Worm (Caenorhabditis elegans) whole organism, L3 larva: ENCODE results near the gene lgc-53.

Source experiments
- R02D3.7 ChIP-seq: fragments of 150-350 bp; optimal IDR thresholded peaks from 2 replicates; lab custom pipeline; 2014; ENCODE audit warnings: missing biosample characterization, missing genetic modification characterization
- ZK546.5 ChIP-seq: sonication (generic microtip); optimal IDR thresholded peaks from 2 replicates; lab custom pipeline; 2017; ENCODE audit warnings: missing biosample characterization, missing genetic modification characterization
- aly-2 ChIP-seq: fragments of 150-350 bp; optimal IDR thresholded peaks from 2 replicates; lab custom pipeline; 2014; ENCODE audit warnings: missing biosample characterization, missing genetic modification characterization
- ama-1 ChIP-seq: fragments of 150-350 bp; optimal IDR thresholded peaks from 2 replicates; lab custom pipeline; 2018
- ceh-16 ChIP-seq: sonication (generic microtip); optimal IDR thresholded peaks from 2 replicates; lab custom pipeline; 2017; ENCODE audit warnings: missing biosample characterization, missing genetic modification characterization
- ceh-82 ChIP-seq: fragments of 150-350 bp; optimal IDR thresholded peaks from 2 replicates; lab custom pipeline; 2014; ENCODE audit warnings: missing biosample characterization, missing genetic modification characterization
- ceh-9 ChIP-seq: sonication (generic microtip); optimal IDR thresholded peaks from 2 replicates; lab custom pipeline; 2018; ENCODE audit warnings: missing biosample characterization, missing genetic modification characterization
- daf-12 ChIP-seq: fragments of 150-350 bp; optimal IDR thresholded peaks from 2 replicates; lab custom pipeline; 2014; ENCODE audit warnings: missing biosample characterization, missing genetic modification reagents, missing genetic modification characterization
- egl-27 ChIP-seq: sonication (generic microtip); optimal IDR thresholded peaks from 4 replicates; lab custom pipeline; 2017; ENCODE audit warnings: missing biosample characterization, missing genetic modification reagents, missing genetic modification characterization
- egl-5 ChIP-seq: fragments of 150-350 bp; optimal IDR thresholded peaks from 2 replicates; lab custom pipeline; 2017; ENCODE audit warnings: missing biosample characterization, missing genetic modification reagents, missing genetic modification characterization, inconsistent platforms
- elt-1 ChIP-seq: fragments of 150-350 bp; optimal IDR thresholded peaks from 2 replicates; lab custom pipeline; 2014; ENCODE audit warnings: missing biosample characterization, missing genetic modification characterization
- elt-2 ChIP-seq: sonication (generic microtip); optimal IDR thresholded peaks from 2 replicates; lab custom pipeline; 2016; ENCODE audit warnings: missing genetic modification reagents, mild to moderate bottlenecking, missing genetic modification characterization, missing compliant biosample characterization
- eor-1 ChIP-seq, 2 experiments: fragments of 150-350 bp; optimal IDR thresholded peaks; 2 replicates each; lab custom pipeline; 2014 to 2018; ENCODE audit warnings: missing biosample characterization in 2 of 2, missing genetic modification characterization in 2 of 2
- fos-1 ChIP-seq: fragments of 150-350 bp; optimal IDR thresholded peaks from 2 replicates; lab custom pipeline; 2014; ENCODE audit warnings: missing biosample characterization, missing genetic modification characterization
- hmg-11 ChIP-seq: sonication (generic microtip); optimal IDR thresholded peaks from 2 replicates; lab custom pipeline; 2016; ENCODE audit warnings: missing genetic modification characterization, missing compliant biosample characterization
- jun-1 ChIP-seq: fragments of 150-350 bp; optimal IDR thresholded peaks from 2 replicates; lab custom pipeline; 2014; ENCODE audit warnings: missing biosample characterization, missing genetic modification reagents, missing genetic modification characterization
- lin-15B ChIP-seq: fragments of 150-350 bp; optimal IDR thresholded peaks from 2 replicates; lab custom pipeline; 2014; ENCODE audit warnings: missing biosample characterization, missing genetic modification characterization
- lin-39 ChIP-seq: fragments of 150-350 bp; optimal IDR thresholded peaks from 2 replicates; lab custom pipeline; 2018; ENCODE audit warnings: missing biosample characterization, missing genetic modification reagents, missing genetic modification characterization
- lsy-12 ChIP-seq: sonication (generic microtip); optimal IDR thresholded peaks from 2 replicates; lab custom pipeline; 2016; ENCODE audit warnings: mild to moderate bottlenecking, missing genetic modification characterization, missing compliant biosample characterization
- nfya-1 ChIP-seq: sonication (generic microtip); optimal IDR thresholded peaks from 2 replicates; lab custom pipeline; 2017; ENCODE audit warnings: missing genetic modification characterization, mild to moderate bottlenecking, missing compliant biosample characterization, antibody characterized with exemption, moderate library complexity; ENCODE audit not compliant: insufficient read depth
- nhr-11 ChIP-seq: fragments of 150-350 bp; optimal IDR thresholded peaks from 2 replicates; lab custom pipeline; 2014; ENCODE audit warnings: missing biosample characterization, missing genetic modification characterization
- nhr-23 ChIP-seq: fragments of 150-350 bp; optimal IDR thresholded peaks from 2 replicates; lab custom pipeline; 2014; ENCODE audit warnings: missing biosample characterization, missing genetic modification reagents, missing genetic modification characterization
- nhr-237 ChIP-seq: fragments of 150-350 bp; optimal IDR thresholded peaks from 2 replicates; lab custom pipeline; 2014; ENCODE audit warnings: missing biosample characterization, missing genetic modification characterization
- nhr-25 ChIP-seq: sonication (generic microtip); optimal IDR thresholded peaks from 2 replicates; lab custom pipeline; 2017; ENCODE audit warnings: missing biosample characterization, missing genetic modification characterization
- nhr-76 ChIP-seq: fragments of 150-350 bp; sonication (generic microtip); optimal IDR thresholded peaks from 5 replicates; lab custom pipeline; 2014; ENCODE audit warnings: missing biosample characterization, missing genetic modification characterization
- nhr-77 ChIP-seq: fragments of 150-350 bp; optimal IDR thresholded peaks from 2 replicates; lab custom pipeline; 2014; ENCODE audit warnings: missing biosample characterization, missing genetic modification characterization
- pha-4 ChIP-seq: fragments of 150-350 bp; optimal IDR thresholded peaks from 2 replicates; lab custom pipeline; 2014; ENCODE audit warnings: missing biosample characterization, missing genetic modification reagents, missing genetic modification characterization
- pqm-1 ChIP-seq: fragments of 150-350 bp; optimal IDR thresholded peaks from 2 replicates; lab custom pipeline; 2017; ENCODE audit warnings: missing biosample characterization, missing genetic modification characterization, inconsistent platforms
- sea-2 ChIP-seq: fragments of 150-350 bp; sonication (generic microtip); optimal IDR thresholded peaks from 4 replicates; lab custom pipeline; 2014; ENCODE audit warnings: missing biosample characterization, missing genetic modification reagents, missing genetic modification characterization
- skn-1 ChIP-seq: fragments of 150-350 bp; optimal IDR thresholded peaks from 2 replicates; lab custom pipeline; 2014; ENCODE audit warnings: missing biosample characterization, missing genetic modification characterization
- snpc-4 ChIP-seq: fragments of 150-350 bp; optimal IDR thresholded peaks from 2 replicates; lab custom pipeline; 2014; ENCODE audit warnings: missing biosample characterization, missing genetic modification characterization
- tbx-2 ChIP-seq: sonication (generic microtip); optimal IDR thresholded peaks from 2 replicates; lab custom pipeline; 2016; ENCODE audit warnings: mild to moderate bottlenecking, missing genetic modification characterization, missing compliant biosample characterization
- zag-1 ChIP-seq: fragments of 150-350 bp; optimal IDR thresholded peaks from 2 replicates; lab custom pipeline; 2014; ENCODE audit warnings: missing biosample characterization, missing genetic modification characterization
- ztf-11 ChIP-seq: fragments of 150-350 bp; optimal IDR thresholded peaks from 2 replicates; lab custom pipeline; 2014; ENCODE audit warnings: missing biosample characterization, missing genetic modification characterization
- ztf-4 ChIP-seq: fragments of 150-350 bp; optimal IDR thresholded peaks from 2 replicates; lab custom pipeline; 2014; ENCODE audit warnings: missing biosample characterization, missing genetic modification characterization

Gene lgc-53

DNA sequence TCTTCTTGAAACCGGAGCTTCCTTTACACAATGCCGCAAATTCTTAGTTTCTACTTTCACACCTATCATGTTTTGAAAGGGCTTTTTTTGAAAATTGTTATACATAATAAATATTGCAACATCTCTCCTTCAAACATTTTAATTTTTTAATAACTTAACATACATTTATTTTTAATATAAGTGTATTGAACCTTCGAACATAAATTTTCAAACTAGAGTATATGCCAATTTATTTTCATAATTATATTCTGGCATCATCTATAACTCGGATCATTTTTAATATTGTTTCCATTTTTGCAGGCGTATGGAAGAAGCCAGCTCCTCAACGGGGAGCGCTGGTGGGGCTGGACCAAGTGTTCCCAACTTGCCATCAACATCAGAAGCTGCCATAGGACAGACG, 17.8 kb downstream of the lgc-53 start, which contains the start of gene hda-4:
TSS of gene hda-4 (plus strand) at position 301 of the 400 bp plus-strand sequence.
- TF ChIP-seq ztf-11 (tag; lab: Kevin White, UChicago) = no peak
- no peak for TF ChIP-seq eor-1 (tag; optimal IDR thresholded peaks at IDR 0.05; lab: Kevin White, UChicago)
- no peak for TF ChIP-seq skn-1 (tag; lab: Kevin White, UChicago)
- no peak for TF ChIP-seq nhr-237 (tag; lab: Kevin White, UChicago)
- TF ChIP-seq tbx-2 (tag; lab: Kevin White, UChicago) = no peak
- TF ChIP-seq zag-1 (tag; lab: Kevin White, UChicago) = no peak
- TF ChIP-seq snpc-4 (tag; lab: Kevin White, UChicago) = no peak
- TF ChIP-seq nhr-11 (tag; lab: Kevin White, UChicago) = no peak
- TF ChIP-seq elt-1 (tag; lab: Kevin White, UChicago) = no peak

DNA sequence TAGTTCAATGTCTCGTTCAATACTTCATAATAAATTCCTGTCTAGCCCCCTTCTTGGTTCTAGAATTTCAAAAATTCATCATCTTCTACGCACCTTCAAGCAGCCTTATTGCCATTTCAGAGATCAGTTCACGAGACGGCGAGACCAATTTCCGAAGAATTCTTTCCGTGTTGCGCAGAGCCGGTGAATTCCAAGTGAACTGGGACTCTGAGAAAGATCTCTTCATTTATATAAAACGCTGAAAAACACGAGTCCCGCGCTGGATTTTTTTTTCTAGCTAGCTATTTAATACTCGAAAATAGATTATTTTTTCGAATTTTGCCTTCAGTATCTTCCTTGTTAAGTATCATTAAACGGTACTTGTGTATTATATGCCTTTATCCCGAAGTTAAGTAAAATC, 19.7 kb downstream of the lgc-53 start:
- TF ChIP-seq sea-2 (GFP tag; lab: Kevin White, UChicago) (no peak), tbx-2 (tag; lab: Kevin White, UChicago) (no peak), lin-15B (no peak), pqm-1 (no peak), eor-1 (tag; optimal IDR thresholded peaks at IDR 0.05; lab: Kevin White, UChicago) (no peak), ama-1 (lab: Kevin White, UChicago) (no peak), ceh-82 (tag; lab: Kevin White, UChicago) (no peak), nhr-77 (tag; lab: Kevin White, UChicago) (no peak), lsy-12 (tag; lab: Kevin White, UChicago) (no peak), ceh-16 (tag; lab: Kevin White, UChicago) (no peak), pha-4 (tag; lab: Kevin White, UChicago) (no peak), R02D3.7 (tag; lab: Kevin White, UChicago) (no peak), egl-5 (tag; lab: Kevin White, UChicago) (no peak), ztf-11 (tag; lab: Kevin White, UChicago) (no peak), elt-2 (no peak), ceh-9 (tag; lab: Kevin White, UChicago) (no peak), nhr-23 (tag; lab: Kevin White, UChicago) (no peak), nhr-76 (tag; lab: Kevin White, UChicago) (no peak), ztf-4 (tag; lab: Kevin White, UChicago) (no peak)

DNA sequence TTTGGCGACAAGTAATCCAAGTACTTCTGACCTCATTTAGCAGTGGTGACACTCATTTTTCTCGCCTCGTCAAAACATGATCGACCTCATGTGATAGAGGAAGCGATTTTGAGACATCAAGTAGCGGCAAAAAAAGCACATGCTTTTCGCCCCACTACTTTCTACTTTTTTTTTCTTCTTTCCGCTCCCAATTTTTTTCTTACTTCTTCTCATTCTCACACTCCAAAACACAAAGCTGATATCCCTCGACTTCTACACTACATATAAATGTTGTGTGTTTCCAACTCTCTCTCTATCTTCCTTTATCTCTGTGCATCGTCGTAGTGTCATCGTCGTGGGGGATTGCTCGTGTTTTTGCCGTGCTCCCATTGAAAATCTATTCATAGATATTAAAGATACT, 20.8 kb downstream of the lgc-53 start:
- TF ChIP-seq fos-1 (tag; lab: Kevin White, UChicago) (no peak), tbx-2 (tag; lab: Kevin White, UChicago) (no peak), pha-4 (tag; lab: Kevin White, UChicago) (no peak), aly-2 (no peak), skn-1 (tag; lab: Kevin White, UChicago) (peak; percentile 37), nhr-76 (tag; lab: Kevin White, UChicago) (no peak), lin-39 (tag; lab: Kevin White, UChicago) (peak; percentile 1), ZK546.5 (tag; lab: Kevin White, UChicago) (no peak), sea-2 (GFP tag; lab: Kevin White, UChicago) (no peak), snpc-4 (tag; lab: Kevin White, UChicago) (no peak), eor-1 (tag; optimal IDR thresholded peaks at IDR 0.05; lab: Kevin White, UChicago) (no peak), nhr-77 (tag; lab: Kevin White, UChicago) (no peak), nhr-11 (tag; lab: Kevin White, UChicago) (peak; percentile 72), lin-15B (no peak), ztf-11 (tag; lab: Kevin White, UChicago) (no peak), nhr-237 (tag; lab: Kevin White, UChicago) (no peak), jun-1 (tag; lab: Kevin White, UChicago) (no peak), egl-27 (no peak), elt-2 (no peak), nfya-1 (tag; lab: Kevin White, UChicago) (peak; percentile 16), hmg-11 (tag; lab: Kevin White, UChicago) (no peak), lsy-12 (tag; lab: Kevin White, UChicago) (no peak), nhr-25 (no peak), zag-1 (tag; lab: Kevin White, UChicago) (no peak), daf-12 (tag; lab: Kevin White, UChicago) (no peak)

ce11 chrX:16733411-16733810, 21.9 kb downstream of the lgc-53 start:
- TF ChIP-seq pha-4 (tag; lab: Kevin White, UChicago) = peak; percentile 83
- TF ChIP-seq elt-2 = no peak
